Fruit fly (Drosophila melanogaster): Measurements from ENCODE around the gene CG12121.

The CG12121 gene

dm6 chrX:9214576-9214975 lies 17.6 kb downstream of the CG12121 start, which contains the start of gene Obp8a:
TSS of gene Obp8a (plus strand) at chrX:9214876.
- TF ChIP-seq ovo (GFP tag; optimal IDR thresholded peaks at IDR 0.05) (no peak), CG33017 (tag; optimal IDR thresholded peaks at IDR 0.05) (no peak), CG12768 (GFP tag; optimal IDR thresholded peaks at IDR 0.05) (no peak), Hr96 (GFP tag; optimal IDR thresholded peaks at IDR 0.05) (no peak), Crg-1 (GFP tag; optimal IDR thresholded peaks at IDR 0.05) (no peak)

- TF ChIP-seq pad (GFP tag; optimal IDR thresholded peaks at IDR 0.05), result no peak
- no peak for TF ChIP-seq tj (GFP tag; optimal IDR thresholded peaks at IDR 0.05)
- TF ChIP-seq toe (GFP tag; optimal IDR thresholded peaks at IDR 0.05), result no peak
- no peak for TF ChIP-seq cnc (optimal IDR thresholded peaks at IDR 0.05)
- TF ChIP-seq ovo (GFP tag; optimal IDR thresholded peaks at IDR 0.05), result no peak
- TF ChIP-seq kay (GFP tag; ENCODE audit: borderline replicate concordance), result no peak
- TF ChIP-seq Crg-1 (GFP tag; optimal IDR thresholded peaks at IDR 0.05), result no peak
- no peak for TF ChIP-seq CG33017 (tag; optimal IDR thresholded peaks at IDR 0.05)
- TF ChIP-seq Clk (GFP tag; optimal IDR thresholded peaks at IDR 0.05), result no peak
- no peak for TF ChIP-seq Mnt (GFP tag; optimal IDR thresholded peaks at IDR 0.05)
- no peak for TF ChIP-seq CG7045 (GFP tag; optimal IDR thresholded peaks at IDR 0.05)
- TF ChIP-seq CG5204 (GFP tag; optimal IDR thresholded peaks at IDR 0.05), result no peak
- no peak for TF ChIP-seq cic (GFP tag; optimal IDR thresholded peaks at IDR 0.05)
- no peak for TF ChIP-seq bab1 (GFP tag; optimal IDR thresholded peaks at IDR 0.05)
These were observed 21.4 kb downstream of the CG12121 start, which contains the start of gene SmydA-9 for dm6 chrX:9210787-9211186. TSS of gene SmydA-9 (minus strand) at chrX:9210887.

dm6 chrX:9201866-9202681 lies 30.1 kb downstream of the CG12121 start:
- TF ChIP-seq CG1620 (GFP tag; optimal IDR thresholded peaks at IDR 0.05) (peak; percentile 65), CG14711 (tag; optimal IDR thresholded peaks at IDR 0.05) (peak; percentile 88), tj (GFP tag; optimal IDR thresholded peaks at IDR 0.05) (peak; percentile 80), CG12768 (GFP tag; optimal IDR thresholded peaks at IDR 0.05) (peak; percentile 76), Crg-1 (GFP tag; optimal IDR thresholded peaks at IDR 0.05) (peak; percentile 61), Clk (GFP tag; optimal IDR thresholded peaks at IDR 0.05) (peak; percentile 43), CG33017 (tag; optimal IDR thresholded peaks at IDR 0.05) (peak; percentile 83), kay (GFP tag; ENCODE audit: borderline replicate concordance) (no peak), Hr96 (GFP tag; optimal IDR thresholded peaks at IDR 0.05) (peak; percentile 39), CG5204 (GFP tag; optimal IDR thresholded peaks at IDR 0.05) (peak; percentile 35), CG7045 (GFP tag; optimal IDR thresholded peaks at IDR 0.05) (peak; percentile 84), bab1 (GFP tag; optimal IDR thresholded peaks at IDR 0.05) (peak; percentile 62), Mnt (GFP tag; optimal IDR thresholded peaks at IDR 0.05) (peak; percentile 64), CG11617 (GFP tag; optimal IDR thresholded peaks at IDR 0.05) (peak; percentile 91), cnc (optimal IDR thresholded peaks at IDR 0.05) (no peak), pad (GFP tag; optimal IDR thresholded peaks at IDR 0.05) (peak; percentile 80), toe (GFP tag; optimal IDR thresholded peaks at IDR 0.05) (peak; percentile 22), ovo (GFP tag; optimal IDR thresholded peaks at IDR 0.05) (peak; percentile 45), cic (GFP tag; optimal IDR thresholded peaks at IDR 0.05) (peak; percentile 71), CG7101 (tag; optimal IDR thresholded peaks at IDR 0.05) (peak; percentile 95)

- TF ChIP-seq cnc (optimal IDR thresholded peaks at IDR 0.05) (no peak), Clk (GFP tag; optimal IDR thresholded peaks at IDR 0.05) (no peak), Mnt (GFP tag; optimal IDR thresholded peaks at IDR 0.05) (peak; percentile 84), CG5204 (GFP tag; optimal IDR thresholded peaks at IDR 0.05) (no peak)
These were observed 31.1 kb downstream of the CG12121 start for dm6 chrX:9201080-9201479.

dm6 chrX:9200234-9200633 lies 31.9 kb downstream of the CG12121 start:
- TF ChIP-seq Mnt (GFP tag; optimal IDR thresholded peaks at IDR 0.05) (peak; percentile 58), CG12768 (GFP tag; optimal IDR thresholded peaks at IDR 0.05) (no peak), ovo (GFP tag; optimal IDR thresholded peaks at IDR 0.05) (no peak), cic (GFP tag; optimal IDR thresholded peaks at IDR 0.05) (no peak)

- TF ChIP-seq CG7101 (tag; optimal IDR thresholded peaks at IDR 0.05) (peak; percentile 85), pad (GFP tag; optimal IDR thresholded peaks at IDR 0.05) (peak; percentile 58), CG11617 (GFP tag; optimal IDR thresholded peaks at IDR 0.05) (peak; percentile 84), toe (GFP tag; optimal IDR thresholded peaks at IDR 0.05) (peak; percentile 32), Clk (GFP tag; optimal IDR thresholded peaks at IDR 0.05) (no peak), kay (GFP tag; ENCODE audit: borderline replicate concordance) (no peak), cic (GFP tag; optimal IDR thresholded peaks at IDR 0.05) (peak; percentile 1), CG5204 (GFP tag; optimal IDR thresholded peaks at IDR 0.05) (peak; percentile 17), CG12768 (GFP tag; optimal IDR thresholded peaks at IDR 0.05) (peak; percentile 16), cnc (optimal IDR thresholded peaks at IDR 0.05) (no peak), CG14711 (tag; optimal IDR thresholded peaks at IDR 0.05) (peak; percentile 87), tj (GFP tag; optimal IDR thresholded peaks at IDR 0.05) (peak; percentile 71), CG33017 (tag; optimal IDR thresholded peaks at IDR 0.05) (peak; percentile 56), Mnt (GFP tag; optimal IDR thresholded peaks at IDR 0.05) (peak; percentile 69), ovo (GFP tag; optimal IDR thresholded peaks at IDR 0.05) (peak; percentile 60), CG1620 (GFP tag; optimal IDR thresholded peaks at IDR 0.05) (peak; percentile 87), Hr96 (GFP tag; optimal IDR thresholded peaks at IDR 0.05) (no peak), Crg-1 (GFP tag; optimal IDR thresholded peaks at IDR 0.05) (peak; percentile 67), bab1 (GFP tag; optimal IDR thresholded peaks at IDR 0.05) (peak; percentile 96), CG7045 (GFP tag; optimal IDR thresholded peaks at IDR 0.05) (peak; percentile 10)
These were observed 35.8 kb downstream of the CG12121 start, which contains the start of gene CG12118 for dm6 chrX:9196362-9196761. TSS of gene CG12118 (minus strand) at chrX:9196414.
